Worm (Caenorhabditis elegans) whole organism, L3 larva: ENCODE results near the gene E02H1.5.

ENCODE experiments used
- ama-1 ChIP-seq: fragments of 150-350 bp; optimal IDR thresholded peaks from 2 replicates; lab custom pipeline; 2018
- egl-5 ChIP-seq: fragments of 150-350 bp; optimal IDR thresholded peaks from 2 replicates; lab custom pipeline; 2017; ENCODE audit warnings: missing biosample characterization, missing genetic modification reagents, missing genetic modification characterization, inconsistent platforms
- elt-2 ChIP-seq: sonication (generic microtip); optimal IDR thresholded peaks from 2 replicates; lab custom pipeline; 2016; ENCODE audit warnings: missing genetic modification reagents, mild to moderate bottlenecking, missing genetic modification characterization, missing compliant biosample characterization
- fos-1 ChIP-seq: fragments of 150-350 bp; optimal IDR thresholded peaks from 2 replicates; lab custom pipeline; 2014; ENCODE audit warnings: missing biosample characterization, missing genetic modification characterization
- mdl-1 ChIP-seq: fragments of 150-350 bp; optimal IDR thresholded peaks from 2 replicates; lab custom pipeline; 2014; ENCODE audit warnings: missing biosample characterization, missing genetic modification characterization
- nhr-11 ChIP-seq: fragments of 150-350 bp; optimal IDR thresholded peaks from 2 replicates; lab custom pipeline; 2014; ENCODE audit warnings: missing biosample characterization, missing genetic modification characterization
- nhr-23 ChIP-seq: fragments of 150-350 bp; optimal IDR thresholded peaks from 2 replicates; lab custom pipeline; 2014; ENCODE audit warnings: missing biosample characterization, missing genetic modification reagents, missing genetic modification characterization
- nhr-77 ChIP-seq: fragments of 150-350 bp; optimal IDR thresholded peaks from 2 replicates; lab custom pipeline; 2014; ENCODE audit warnings: missing biosample characterization, missing genetic modification characterization
- pqm-1 ChIP-seq: fragments of 150-350 bp; optimal IDR thresholded peaks from 2 replicates; lab custom pipeline; 2017; ENCODE audit warnings: missing biosample characterization, missing genetic modification characterization, inconsistent platforms
- sea-2 ChIP-seq: fragments of 150-350 bp; sonication (generic microtip); optimal IDR thresholded peaks from 4 replicates; lab custom pipeline; 2014; ENCODE audit warnings: missing biosample characterization, missing genetic modification reagents, missing genetic modification characterization
- tbx-2 ChIP-seq: sonication (generic microtip); optimal IDR thresholded peaks from 2 replicates; lab custom pipeline; 2016; ENCODE audit warnings: mild to moderate bottlenecking, missing genetic modification characterization, missing compliant biosample characterization
- unc-39 ChIP-seq: sonication (generic microtip); optimal IDR thresholded peaks from 4 replicates; lab custom pipeline; 2017; ENCODE audit warnings: missing biosample characterization, missing genetic modification characterization
- unc-62 ChIP-seq: fragments of 150-350 bp; sonication (generic microtip); optimal IDR thresholded peaks from 4 replicates; lab custom pipeline; 2014; ENCODE audit warnings: missing biosample characterization, missing genetic modification reagents, missing genetic modification characterization
- zag-1 ChIP-seq: fragments of 150-350 bp; optimal IDR thresholded peaks from 2 replicates; lab custom pipeline; 2014; ENCODE audit warnings: missing biosample characterization, missing genetic modification characterization

ce11 chrII:9583461-9583860 lies 11.6 kb upstream of the E02H1.5 start, which contains the start of gene wee-1.1:
- no peak for TF ChIP-seq nhr-11 (tag; lab: Kevin White, UChicago)
- TF ChIP-seq unc-62 (GFP tag; lab: Kevin White, UChicago): no peak
- no peak for TF ChIP-seq sea-2 (GFP tag; lab: Kevin White, UChicago)
- no peak for TF ChIP-seq ama-1 (lab: Kevin White, UChicago)
- no peak for TF ChIP-seq egl-5 (tag; lab: Kevin White, UChicago)
- TF ChIP-seq tbx-2 (tag; lab: Kevin White, UChicago): no peak
- no peak for TF ChIP-seq nhr-23 (tag; lab: Kevin White, UChicago)
- TF ChIP-seq zag-1 (tag; lab: Kevin White, UChicago): no peak
- TF ChIP-seq nhr-77: no peak
- no peak for TF ChIP-seq unc-39 (tag; lab: Kevin White, UChicago)
- TF ChIP-seq elt-2 (tag; lab: Kevin White, UChicago): no peak
- TF ChIP-seq fos-1 (tag; lab: Kevin White, UChicago): no peak
- no peak for TF ChIP-seq mdl-1 (tag; lab: Kevin White, UChicago)
- TF ChIP-seq pqm-1: no peak
